Worm (Caenorhabditis elegans) whole organism, L4/young adult: ENCODE measurements around the gene clec-84.

Source experiments
- W03F9.2 ChIP-seq: fragments of 150-350 bp; optimal IDR thresholded peaks from 2 replicates; lab custom pipeline; 2014; ENCODE audit warnings: missing biosample characterization, missing genetic modification characterization
- dao-5 ChIP-seq: sonication (generic microtip); optimal IDR thresholded peaks from 2 replicates; lab custom pipeline; 2016; ENCODE audit warnings: missing genotype, missing genetic modification characterization, moderate library complexity, missing compliant biosample characterization

DNA sequence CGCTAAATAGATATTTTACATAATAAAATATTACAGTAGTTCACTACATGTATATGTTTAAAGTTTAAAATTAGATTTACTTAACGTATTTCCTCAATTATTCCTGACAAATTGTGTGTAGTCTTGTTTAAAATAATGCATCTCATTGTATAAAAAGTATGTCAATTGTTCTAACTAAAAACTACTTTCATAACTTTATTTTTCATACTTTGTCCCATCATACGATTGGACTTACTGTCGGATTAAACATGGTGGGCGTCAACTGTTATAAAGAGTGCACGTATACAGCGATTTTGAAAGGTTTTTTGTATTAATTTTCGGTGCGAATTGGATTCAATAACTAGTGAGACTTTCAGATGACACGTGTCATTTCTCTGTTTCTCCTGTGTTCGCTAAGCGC, 38.6 kb upstream of the clec-84 start, which contains the start of gene Y54G2A.32:
- TF ChIP-seq dao-5 (tag; lab: Kevin White, UChicago) (no peak), W03F9.2 (tag; lab: Kevin White, UChicago) (no peak)
